Worm (Caenorhabditis elegans) whole organism, midembryonic: ENCODE measurements around the gene C49F5.6.

Experiments
- cog-1 ChIP-seq: sonication (generic microtip); optimal IDR thresholded peaks from 2 replicates; lab custom pipeline; 2016; ENCODE audit warnings: missing genetic modification characterization, missing compliant biosample characterization
- flt-1 ChIP-seq: fragments of 200-800 bp; sonication (Bioruptor generic); IDR thresholded peaks from 2 replicates; pipeline ENCODE4 v1.3.6; 2022; ENCODE audit warnings: missing genetic modification characterization, missing compliant biosample characterization
- med-1 ChIP-seq: sonication (generic microtip); optimal IDR thresholded peaks from 2 replicates; lab custom pipeline; 2017; ENCODE audit warnings: missing genetic modification characterization, mild to moderate bottlenecking, missing compliant biosample characterization, antibody characterized with exemption, missing genetic modification reagents; ENCODE audit not compliant: insufficient read depth

- TF ChIP-seq flt-1 (GFP tag; lab: Robert Waterston, UW) (no peak), med-1 (GFP tag; lab: Kevin White, UChicago) (no peak), cog-1 (peak; percentile 32)
Measured at ce11 chrX:11946788-11947463, 41.2 kb upstream of the C49F5.6 start, which contains the start of gene nfya-1.
